Worm (Caenorhabditis elegans) whole organism, L3 larva: ENCODE measurements around the gene C06H2.2.

Experiments used
- ZK546.5 ChIP-seq: sonication (generic microtip); optimal IDR thresholded peaks from 2 replicates; lab custom pipeline; 2017; ENCODE audit warnings: missing biosample characterization, missing genetic modification characterization
- aly-2 ChIP-seq: fragments of 150-350 bp; optimal IDR thresholded peaks from 2 replicates; lab custom pipeline; 2014; ENCODE audit warnings: missing biosample characterization, missing genetic modification characterization
- ama-1 ChIP-seq: fragments of 150-350 bp; optimal IDR thresholded peaks from 2 replicates; lab custom pipeline; 2018
- daf-12 ChIP-seq: fragments of 150-350 bp; optimal IDR thresholded peaks from 2 replicates; lab custom pipeline; 2014; ENCODE audit warnings: missing biosample characterization, missing genetic modification reagents, missing genetic modification characterization
- elt-1 ChIP-seq: fragments of 150-350 bp; optimal IDR thresholded peaks from 2 replicates; lab custom pipeline; 2014; ENCODE audit warnings: missing biosample characterization, missing genetic modification characterization
- elt-2 ChIP-seq: sonication (generic microtip); optimal IDR thresholded peaks from 2 replicates; lab custom pipeline; 2016; ENCODE audit warnings: missing genetic modification reagents, mild to moderate bottlenecking, missing genetic modification characterization, missing compliant biosample characterization
- elt-3 ChIP-seq, 3 experiments: fragments of 150-350 bp in 1 of 3; sonication (generic microtip) in 2 of 3; optimal IDR thresholded peaks; 2 replicates in 2 of 3; 4 replicates in 1 of 3; lab custom pipeline; 2014 to 2017; ENCODE audit warnings: missing biosample characterization in 3 of 3, missing genetic modification characterization in 3 of 3
- fkh-10 ChIP-seq: sonication (generic microtip); optimal IDR thresholded peaks from 2 replicates; lab custom pipeline; 2017; ENCODE audit warnings: missing biosample characterization, missing genetic modification reagents, missing genetic modification characterization
- fos-1 ChIP-seq: fragments of 150-350 bp; optimal IDR thresholded peaks from 2 replicates; lab custom pipeline; 2014; ENCODE audit warnings: missing biosample characterization, missing genetic modification characterization
- hmg-11 ChIP-seq: sonication (generic microtip); optimal IDR thresholded peaks from 2 replicates; lab custom pipeline; 2016; ENCODE audit warnings: missing genetic modification characterization, missing compliant biosample characterization
- jun-1 ChIP-seq: fragments of 150-350 bp; optimal IDR thresholded peaks from 2 replicates; lab custom pipeline; 2014; ENCODE audit warnings: missing biosample characterization, missing genetic modification reagents, missing genetic modification characterization
- lin-39 ChIP-seq: fragments of 150-350 bp; optimal IDR thresholded peaks from 2 replicates; lab custom pipeline; 2018; ENCODE audit warnings: missing biosample characterization, missing genetic modification reagents, missing genetic modification characterization
- lsy-12 ChIP-seq: sonication (generic microtip); optimal IDR thresholded peaks from 2 replicates; lab custom pipeline; 2016; ENCODE audit warnings: mild to moderate bottlenecking, missing genetic modification characterization, missing compliant biosample characterization
- mdl-1 ChIP-seq: fragments of 150-350 bp; optimal IDR thresholded peaks from 2 replicates; lab custom pipeline; 2014; ENCODE audit warnings: missing biosample characterization, missing genetic modification characterization
- mml-1 ChIP-seq: fragments of 150-350 bp; sonication (generic microtip); optimal IDR thresholded peaks from 3 replicates; lab custom pipeline; 2014; ENCODE audit warnings: missing biosample characterization, missing genetic modification characterization
- nfya-1 ChIP-seq: sonication (generic microtip); optimal IDR thresholded peaks from 2 replicates; lab custom pipeline; 2017; ENCODE audit warnings: missing genetic modification characterization, mild to moderate bottlenecking, missing compliant biosample characterization, antibody characterized with exemption, moderate library complexity; ENCODE audit not compliant: insufficient read depth
- nhr-11 ChIP-seq: fragments of 150-350 bp; optimal IDR thresholded peaks from 2 replicates; lab custom pipeline; 2014; ENCODE audit warnings: missing biosample characterization, missing genetic modification characterization
- nhr-23 ChIP-seq: fragments of 150-350 bp; optimal IDR thresholded peaks from 2 replicates; lab custom pipeline; 2014; ENCODE audit warnings: missing biosample characterization, missing genetic modification reagents, missing genetic modification characterization
- nhr-25 ChIP-seq: sonication (generic microtip); optimal IDR thresholded peaks from 2 replicates; lab custom pipeline; 2017; ENCODE audit warnings: missing biosample characterization, missing genetic modification characterization
- nhr-43 ChIP-seq: sonication (generic microtip); optimal IDR thresholded peaks from 2 replicates; lab custom pipeline; 2016; ENCODE audit warnings: mild to moderate bottlenecking, missing genetic modification characterization, missing compliant biosample characterization; ENCODE audit not compliant: poor library complexity, severe bottlenecking
- nhr-77 ChIP-seq: fragments of 150-350 bp; optimal IDR thresholded peaks from 2 replicates; lab custom pipeline; 2014; ENCODE audit warnings: missing biosample characterization, missing genetic modification characterization
- pha-4 ChIP-seq: fragments of 150-350 bp; optimal IDR thresholded peaks from 2 replicates; lab custom pipeline; 2014; ENCODE audit warnings: missing biosample characterization, missing genetic modification reagents, missing genetic modification characterization
- pqm-1 ChIP-seq: fragments of 150-350 bp; optimal IDR thresholded peaks from 2 replicates; lab custom pipeline; 2017; ENCODE audit warnings: missing biosample characterization, missing genetic modification characterization, inconsistent platforms
- sea-2 ChIP-seq: fragments of 150-350 bp; sonication (generic microtip); optimal IDR thresholded peaks from 4 replicates; lab custom pipeline; 2014; ENCODE audit warnings: missing biosample characterization, missing genetic modification reagents, missing genetic modification characterization
- snpc-4 ChIP-seq: fragments of 150-350 bp; optimal IDR thresholded peaks from 2 replicates; lab custom pipeline; 2014; ENCODE audit warnings: missing biosample characterization, missing genetic modification characterization

The C06H2.2 gene

ce11 chrV:11172667-11173066, 47.6 kb downstream of the C06H2.2 start:
- TF ChIP-seq hmg-11 (tag; lab: Kevin White, UChicago) (no peak), fkh-10 (peak; percentile 19)

ce11 chrV:11174663-11175062, 49.6 kb downstream of the C06H2.2 start:
- TF ChIP-seq elt-1 (tag; lab: Kevin White, UChicago): no peak
- peak; percentile 34 for TF ChIP-seq hmg-11 (tag; lab: Kevin White, UChicago)
- TF ChIP-seq snpc-4 (tag; lab: Kevin White, UChicago): peak; percentile 95
- no peak for TF ChIP-seq jun-1
- TF ChIP-seq aly-2: no peak
- no peak for TF ChIP-seq nhr-11 (tag; lab: Kevin White, UChicago)
- TF ChIP-seq daf-12 (tag; lab: Kevin White, UChicago): no peak
- no peak for TF ChIP-seq mml-1 (tag; lab: Kevin White, UChicago)
- TF ChIP-seq nfya-1: peak; percentile 2
- no peak for TF ChIP-seq ZK546.5 (tag; lab: Kevin White, UChicago)
- TF ChIP-seq nhr-23 (tag; lab: Kevin White, UChicago): no peak
- peak; percentile 26 for TF ChIP-seq elt-2 (tag; lab: Kevin White, UChicago)
- no peak for TF ChIP-seq pha-4
- TF ChIP-seq sea-2: no peak
- no peak for TF ChIP-seq mdl-1 (tag; lab: Kevin White, UChicago)
- no peak for TF ChIP-seq pqm-1 (tag; lab: Kevin White, UChicago)
- peak; percentile 35 for TF ChIP-seq lin-39 (tag; lab: Kevin White, UChicago)
- no peak for TF ChIP-seq lsy-12 (tag; lab: Kevin White, UChicago)
- TF ChIP-seq elt-3 (tag; optimal IDR thresholded peaks at IDR 0.05; lab: Kevin White, UChicago): no peak
- TF ChIP-seq nhr-25 (tag; lab: Kevin White, UChicago): no peak
- no peak for TF ChIP-seq fos-1

ce11 chrV:11175336-11175938, 50.4 kb downstream of the C06H2.2 start:
- peak; percentile 35 for TF ChIP-seq nhr-43 (tag; lab: Kevin White, UChicago)
- TF ChIP-seq nhr-25 (tag; lab: Kevin White, UChicago): peak; percentile 29
- peak; percentile 27 for TF ChIP-seq elt-2 (tag; lab: Kevin White, UChicago)
- TF ChIP-seq ama-1 (lab: Kevin White, UChicago): peak; percentile 6
- peak; percentile 2 for TF ChIP-seq nhr-77 (tag; lab: Kevin White, UChicago)
- TF ChIP-seq snpc-4 (tag; lab: Kevin White, UChicago): peak; percentile 93
- peak; percentile 23 for TF ChIP-seq pqm-1 (tag; lab: Kevin White, UChicago)
